Worm (Caenorhabditis elegans) whole organism, midembryonic: Measurements from ENCODE around the gene oac-38.

Experiments
- cog-1 ChIP-seq: sonication (generic microtip); optimal IDR thresholded peaks from 2 replicates; lab custom pipeline; 2016; ENCODE audit warnings: missing genetic modification characterization, missing compliant biosample characterization
- flt-1 ChIP-seq: fragments of 200-800 bp; sonication (Bioruptor generic); IDR thresholded peaks from 2 replicates; pipeline ENCODE4 v1.3.6; 2022; ENCODE audit warnings: missing genetic modification characterization, missing compliant biosample characterization
- klf-2 ChIP-seq: fragments of 200-800 bp; sonication (Bioruptor generic); conservative IDR thresholded peaks from 2 replicates; pipeline ENCODE4 v1.3.6; 2022; ENCODE audit warnings: missing genetic modification reagents, missing genetic modification characterization, missing compliant biosample characterization

- TF ChIP-seq klf-2 (GFP tag; lab: Robert Waterston, UW) (no peak), cog-1 (tag; lab: Kevin White, UChicago) (no peak), flt-1 (GFP tag; lab: Robert Waterston, UW) (no peak)
Observed at ce11 chrIV:14164109-14164508, 10.9 kb upstream of the oac-38 start.
